Fruit fly (Drosophila melanogaster) whole organism, embryonic: ENCODE results near the gene msn.

ENCODE experiments used
- CG10543 ChIP-seq: fragments of 200-800 bp; sonication (Bioruptor generic); optimal IDR thresholded peaks from 3 replicates; lab custom pipeline; 2017; ENCODE audit warnings: missing biosample characterization, mild to moderate bottlenecking, missing genetic modification characterization, moderate library complexity
- CG11093 ChIP-seq: fragments of 200-800 bp; sonication (Bioruptor generic); IDR thresholded peaks from 3 replicates; pipeline ENCODE4 v1.3.6; 2022; ENCODE audit warnings: missing biosample characterization, missing genetic modification characterization
- CG11398 ChIP-seq: fragments of 200-800 bp; sonication (Bioruptor generic); optimal IDR thresholded peaks from 2 replicates; lab custom pipeline; 2016; ENCODE audit warnings: missing biosample characterization, missing genetic modification characterization
- CG13775 ChIP-seq: fragments of 200-800 bp; sonication (Bioruptor generic); optimal IDR thresholded peaks from 3 replicates; lab custom pipeline; 2017; ENCODE audit warnings: missing biosample characterization, mild to moderate bottlenecking, missing genetic modification characterization
- CG17829 ChIP-seq: fragments of 200-800 bp; optimal IDR thresholded peaks from 2 replicates; lab custom pipeline; 2019; ENCODE audit warnings: missing biosample characterization, mild to moderate bottlenecking, missing genetic modification characterization, moderate library complexity
- CG18476 ChIP-seq: fragments of 200-800 bp; sonication (Bioruptor generic); optimal IDR thresholded peaks from 2 replicates; lab custom pipeline; 2016; ENCODE audit warnings: missing biosample characterization, mild to moderate bottlenecking, missing genetic modification characterization
- CG2116 ChIP-seq: fragments of 200-800 bp; sonication (Bioruptor generic); optimal IDR thresholded peaks from 3 replicates; lab custom pipeline; 2018; ENCODE audit warnings: missing biosample characterization, mild to moderate bottlenecking, missing genetic modification characterization
- CG2129 ChIP-seq: fragments of 200-800 bp; sonication (Bioruptor generic); IDR thresholded peaks from 2 replicates; pipeline ENCODE4 v1.3.6; 2022; ENCODE audit warnings: missing biosample characterization, missing genetic modification characterization; ENCODE audit not compliant: partially characterized antibody
- CG2199 ChIP-seq: fragments of 200-800 bp; sonication (Bioruptor generic); IDR thresholded peaks from 3 replicates; pipeline ENCODE4 v1.3.6; 2022; ENCODE audit warnings: missing biosample characterization, missing genetic modification characterization
- CG2889 ChIP-seq: fragments of 200-800 bp; sonication (Bioruptor generic); IDR thresholded peaks from 3 replicates; pipeline ENCODE4 v1.3.6; 2022; ENCODE audit warnings: missing biosample characterization, missing genetic modification characterization
- CG31224 ChIP-seq: fragments of 200-800 bp; sonication (Bioruptor generic); IDR thresholded peaks from 2 replicates; pipeline ENCODE4 v1.3.6; 2022; ENCODE audit warnings: missing biosample characterization, missing genetic modification characterization
- CG5245 ChIP-seq: fragments of 200-800 bp; sonication (Bioruptor generic); optimal IDR thresholded peaks from 3 replicates; lab custom pipeline; 2016; ENCODE audit warnings: missing biosample characterization, missing genetic modification characterization
- CG6175 ChIP-seq: fragments of 200-800 bp; sonication (Bioruptor generic); IDR thresholded peaks from 3 replicates; pipeline ENCODE4 v1.3.6; 2022; ENCODE audit warnings: missing biosample characterization, missing genetic modification characterization
- CG6272 ChIP-seq: fragments of 200-800 bp; sonication (Bioruptor generic); IDR thresholded peaks from 2 replicates; pipeline ENCODE4 v1.3.6; 2022; ENCODE audit warnings: missing biosample characterization, missing genetic modification characterization
- CG6683 ChIP-seq: fragments of 200-800 bp; sonication (Bioruptor generic); optimal IDR thresholded peaks from 2 replicates; lab custom pipeline; 2017; ENCODE audit warnings: missing biosample characterization, mild to moderate bottlenecking, missing genetic modification characterization, missing genetic modification reagents
- CG6765 ChIP-seq: fragments of 200-800 bp; sonication (Bioruptor generic); optimal IDR thresholded peaks from 3 replicates; lab custom pipeline; 2017; ENCODE audit warnings: missing biosample characterization, mild to moderate bottlenecking, missing genetic modification characterization
- CG8478 ChIP-seq: fragments of >200 bp; optimal IDR thresholded peaks from 2 replicates; lab custom pipeline; 2018
- CkIIα-i1 ChIP-seq: fragments of 200-800 bp; sonication (Bioruptor generic); IDR thresholded peaks from 2 replicates; pipeline ENCODE4 v1.3.6; 2022; ENCODE audit warnings: missing biosample characterization, missing genetic modification characterization
- Deaf1 ChIP-seq: fragments of 200-800 bp; optimal IDR thresholded peaks from 3 replicates; lab custom pipeline; 2019; ENCODE audit warnings: missing biosample characterization, mild to moderate bottlenecking, missing genetic modification characterization, moderate library complexity
- Dfd ChIP-seq, 2 experiments: fragments of >200 bp; optimal IDR thresholded peaks; 2 replicates each; lab custom pipeline; 2017; ENCODE audit warnings: missing biosample characterization in 2 of 2, missing genetic modification characterization in 2 of 2
- Dref ChIP-seq: fragments of 200-800 bp; sonication (Bioruptor generic); IDR thresholded peaks from 2 replicates; pipeline ENCODE4 v1.3.6; 2022; ENCODE audit warnings: missing biosample characterization, missing genetic modification characterization
- Fer1 ChIP-seq: fragments of 200-800 bp; sonication (Bioruptor generic); optimal IDR thresholded peaks from 2 replicates; lab custom pipeline; 2017; ENCODE audit warnings: missing biosample characterization, mild to moderate bottlenecking, missing genetic modification characterization
- MBD-R2 ChIP-seq: fragments of 200-800 bp; sonication (Bioruptor generic); IDR thresholded peaks from 2 replicates; pipeline ENCODE4 v1.3.6; 2022; ENCODE audit warnings: missing biosample characterization, missing genetic modification characterization
- Rfx ChIP-seq: fragments of 200-800 bp; sonication (Bioruptor generic); IDR thresholded peaks from 2 replicates; pipeline ENCODE4 v1.3.6; 2022; ENCODE audit warnings: missing biosample characterization, missing genetic modification characterization
- Side ChIP-seq: fragments of 200-800 bp; sonication (Bioruptor generic); optimal IDR thresholded peaks from 2 replicates; lab custom pipeline; 2016; ENCODE audit warnings: missing biosample characterization, missing genetic modification characterization
- TFAM ChIP-seq: fragments of 200-800 bp; sonication (Bioruptor generic); optimal IDR thresholded peaks from 2 replicates; lab custom pipeline; 2017; ENCODE audit warnings: missing biosample characterization, missing genetic modification characterization, inconsistent platforms
- Trl ChIP-seq, 3 experiments: fragments of >200 bp in 2 of 3; fragments of 200-800 bp in 1 of 3; sonication (Bioruptor generic) in 1 of 3; optimal IDR thresholded peaks; 2 replicates in 1 of 3; 3 replicates in 2 of 3; lab custom pipeline; 2016 to 2017; ENCODE audit warnings: missing biosample characterization in 1 of 3, missing genetic modification characterization in 1 of 3
- al ChIP-seq: fragments of 200-800 bp; sonication (Bioruptor generic); IDR thresholded peaks from 2 replicates; pipeline ENCODE4 v1.3.6; 2022; ENCODE audit warnings: missing biosample characterization, missing genetic modification characterization
- amos ChIP-seq: fragments of 200-800 bp; sonication (Bioruptor generic); IDR thresholded peaks from 2 replicates; pipeline ENCODE4 v1.3.6; 2022; ENCODE audit warnings: missing biosample characterization, missing genetic modification characterization; ENCODE audit not compliant: partially characterized antibody
- br ChIP-seq: fragments of >200 bp; optimal IDR thresholded peaks from 2 replicates; lab custom pipeline; 2017
- crp ChIP-seq, 2 experiments: fragments of 200-800 bp; sonication (Bioruptor generic); optimal IDR thresholded peaks; 2 replicates in 1 of 2; 3 replicates in 1 of 2; lab custom pipeline; 2017; ENCODE audit warnings: missing biosample characterization in 2 of 2, missing genetic modification characterization in 2 of 2, mild to moderate bottlenecking in 1 of 2, moderate library complexity in 1 of 2
- ewg ChIP-seq: fragments of 200-800 bp; sonication (Bioruptor generic); optimal IDR thresholded peaks from 3 replicates; lab custom pipeline; 2017; ENCODE audit warnings: mild to moderate bottlenecking, missing biosample characterization, missing genetic modification reagents, missing genetic modification characterization
- ftz-f1 ChIP-seq: fragments of 200-800 bp; sonication (Bioruptor generic); optimal IDR thresholded peaks from 2 replicates; lab custom pipeline; 2016; ENCODE audit warnings: missing biosample characterization, missing genetic modification characterization
- grn ChIP-seq: fragments of 200-800 bp; sonication (Bioruptor generic); optimal IDR thresholded peaks from 3 replicates; lab custom pipeline; 2017; ENCODE audit warnings: missing biosample characterization, missing genetic modification characterization
- hkb ChIP-seq, 2 experiments: fragments of 200-800 bp in 1 of 2; fragments of >200 bp in 1 of 2; sonication (Bioruptor generic) in 1 of 2; IDR thresholded peaks in 1 of 2; optimal IDR thresholded peaks in 1 of 2; 2 replicates each; pipeline versions ENCODE4 v1.3.6 to Lab custom; 2017 to 2022; ENCODE audit warnings: missing biosample characterization in 1 of 2, missing genetic modification characterization in 1 of 2
- insv ChIP-seq, 2 experiments: fragments of 200-800 bp; sonication (Bioruptor generic); optimal IDR thresholded peaks; 3 replicates each; lab custom pipeline; 2016 to 2018; ENCODE audit warnings: missing biosample characterization in 2 of 2, missing genetic modification characterization in 2 of 2
- ken ChIP-seq: fragments of 200-800 bp; sonication (Bioruptor generic); IDR thresholded peaks from 3 replicates; pipeline ENCODE4 v1.3.6; 2022; ENCODE audit warnings: missing biosample characterization, missing genetic modification characterization
- knrl ChIP-seq: fragments of 200-800 bp; sonication (Bioruptor generic); IDR thresholded peaks from 3 replicates; pipeline ENCODE4 v1.3.6; 2022; ENCODE audit warnings: missing biosample characterization, missing genetic modification characterization; ENCODE audit not compliant: partially characterized antibody
- lmd ChIP-seq: fragments of 200-800 bp; sonication (Bioruptor generic); IDR thresholded peaks from 2 replicates; pipeline ENCODE4 v1.3.6; 2022; ENCODE audit warnings: missing biosample characterization, missing genetic modification characterization
- maf-S ChIP-seq: fragments of 200-800 bp; sonication (Bioruptor generic); optimal IDR thresholded peaks from 2 replicates; lab custom pipeline; 2016; ENCODE audit warnings: missing biosample characterization, missing genetic modification characterization
- mirr ChIP-seq: fragments of 200-800 bp; sonication (Bioruptor generic); optimal IDR thresholded peaks from 3 replicates; lab custom pipeline; 2018; ENCODE audit warnings: missing biosample characterization, mild to moderate bottlenecking, missing genetic modification characterization
- nau ChIP-seq: fragments of 200-800 bp; sonication (Bioruptor generic); optimal IDR thresholded peaks from 3 replicates; lab custom pipeline; 2017; ENCODE audit warnings: missing biosample characterization, mild to moderate bottlenecking, missing genetic modification characterization, missing genetic modification reagents
- rib ChIP-seq: fragments of 200-800 bp; sonication (Bioruptor generic); IDR thresholded peaks from 2 replicates; pipeline ENCODE4 v1.3.6; 2022; ENCODE audit warnings: missing biosample characterization, missing genetic modification characterization
- ro ChIP-seq: fragments of 200-800 bp; sonication (Bioruptor generic); IDR thresholded peaks from 2 replicates; pipeline ENCODE4 v1.3.6; 2022; ENCODE audit warnings: missing biosample characterization, missing genetic modification characterization
- slbo ChIP-seq: fragments of 200-800 bp; sonication (Bioruptor generic); IDR thresholded peaks from 2 replicates; pipeline ENCODE4 v1.3.6; 2022; ENCODE audit warnings: missing biosample characterization, missing genetic modification characterization
- so ChIP-seq: fragments of 200-800 bp; sonication (Bioruptor generic); IDR thresholded peaks from 3 replicates; pipeline ENCODE4 v1.3.6; 2022; ENCODE audit warnings: missing biosample characterization, missing genetic modification characterization
- stc ChIP-seq: fragments of 200-800 bp; sonication (Bioruptor generic); IDR thresholded peaks from 2 replicates; pipeline ENCODE4 v1.3.6; 2022; ENCODE audit warnings: missing biosample characterization, missing genetic modification characterization
- sug ChIP-seq: fragments of 200-800 bp; optimal IDR thresholded peaks from 2 replicates; lab custom pipeline; 2019; ENCODE audit warnings: missing biosample characterization, mild to moderate bottlenecking, missing genetic modification characterization, moderate library complexity
- tin ChIP-seq: fragments of 200-800 bp; sonication (Bioruptor generic); optimal IDR thresholded peaks from 3 replicates; lab custom pipeline; 2016; ENCODE audit warnings: missing biosample characterization, missing genetic modification characterization
- unc-4 ChIP-seq: fragments of 200-800 bp; sonication (Bioruptor generic); IDR thresholded peaks from 2 replicates; pipeline ENCODE4 v1.3.6; 2022; ENCODE audit warnings: missing biosample characterization, missing genetic modification characterization; ENCODE audit not compliant: partially characterized antibody
- wor ChIP-seq: fragments of 200-800 bp; sonication (Bioruptor generic); IDR thresholded peaks from 2 replicates; pipeline ENCODE4 v1.3.6; 2022; ENCODE audit warnings: missing biosample characterization, missing genetic modification characterization

Gene msn

DNA sequence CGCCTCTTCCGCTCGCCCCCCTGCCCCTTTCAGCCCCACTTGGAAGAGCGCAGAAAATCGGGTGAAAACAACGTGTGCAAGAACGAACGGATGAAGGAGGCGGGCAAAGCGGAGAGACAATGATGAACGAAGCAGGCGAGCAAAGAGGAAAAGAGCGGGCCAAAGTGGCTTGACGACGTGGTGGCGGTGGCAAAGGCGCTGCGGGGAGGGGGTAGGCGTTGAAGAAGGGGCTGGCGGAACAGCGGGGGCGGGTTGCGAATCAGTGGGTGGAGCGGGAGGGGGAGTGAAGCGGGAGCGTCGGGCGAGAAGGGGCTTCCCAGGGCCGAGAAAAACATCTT lies 46.4 kb upstream of the msn start (continued):
- TF ChIP-seq br (lab: Kevin White, UChicago): no peak
- peak; percentile 26; the same call in 1 of the 2 replicates for TF ChIP-seq amos (GFP tag; lab: Robert Waterston, UW)
- TF ChIP-seq ftz-f1 (GFP tag; lab: Kevin White, UChicago): peak; percentile 3
- TF ChIP-seq CG31224: 0 out of 2 replicates have a peak, but pooled peaks have one; percentile 21
- no peak for TF ChIP-seq CG6272 (GFP tag; lab: Robert Waterston, UW)
- no peak for TF ChIP-seq CG13775 (GFP tag; lab: Kevin White, UChicago)
- peak; percentile 51; the same call in 1 of the 3 replicates for TF ChIP-seq CG6175
- no peak for TF ChIP-seq CG5245 (GFP tag; lab: Kevin White, UChicago)
- TF ChIP-seq Dref (GFP tag; lab: Robert Waterston, UW): no peak
- peak; percentile 5 for TF ChIP-seq nau (GFP tag; lab: Kevin White, UChicago)
- TF ChIP-seq TFAM (GFP tag; lab: Kevin White, UChicago): no peak
- TF ChIP-seq ewg (GFP tag; lab: Kevin White, UChicago): no peak
- no peak for TF ChIP-seq CG17829 (tag; lab: Kevin White, UChicago)
- TF ChIP-seq Deaf1: peak; percentile 28
- no peak for TF ChIP-seq CG18476
- TF ChIP-seq CG11398 (GFP tag; lab: Kevin White, UChicago): no peak
- peak; percentile 35 for TF ChIP-seq CG10543 (GFP tag; lab: Kevin White, UChicago)
- no peak for TF ChIP-seq CG2199 (GFP tag; lab: Robert Waterston, UW)
- peak; percentile 4 for TF ChIP-seq Fer1 (GFP tag; lab: Kevin White, UChicago)
- TF ChIP-seq sug (tag; lab: Kevin White, UChicago): peak; percentile 26
- TF ChIP-seq slbo: peak; percentile 35; the same call in 1 of the 2 replicates
- TF ChIP-seq maf-S: no peak
- 0 out of 2 replicates have a peak, but pooled peaks have one; percentile 10 for TF ChIP-seq Rfx (GFP tag; lab: Robert Waterston, UW)
- no peak for TF ChIP-seq hkb (optimal IDR thresholded peaks at IDR 0.05; lab: Kevin White, UChicago)
- no peak for TF ChIP-seq hkb (GFP tag; IDR thresholded peaks at IDR 0.05; lab: Robert Waterston, UW)
- peak; percentile 44 for TF ChIP-seq CG2116
- TF ChIP-seq knrl (GFP tag; lab: Robert Waterston, UW): no peak
- no peak for TF ChIP-seq Side (GFP tag; lab: Kevin White, UChicago)
- TF ChIP-seq CG2129 (GFP tag; lab: Robert Waterston, UW): no peak
- no peak for TF ChIP-seq MBD-R2 (GFP tag; lab: Robert Waterston, UW)
- TF ChIP-seq tin: no peak
- no peak for TF ChIP-seq insv (GFP tag; optimal IDR thresholded peaks at IDR 0.05; lab: Kevin White, UChicago)
- TF ChIP-seq lmd (GFP tag; lab: Robert Waterston, UW): no peak
- TF ChIP-seq ro (GFP tag; lab: Robert Waterston, UW): no peak
- no peak for TF ChIP-seq CkIIα-i1 (GFP tag; lab: Robert Waterston, UW)
- TF ChIP-seq rib (GFP tag; lab: Robert Waterston, UW): peak; percentile 88
- TF ChIP-seq CG11093 (GFP tag; lab: Robert Waterston, UW): 0 out of 3 replicates have a peak, but pooled peaks have one; percentile 19
- TF ChIP-seq CG8478 (lab: Kevin White, UChicago): no peak
- TF ChIP-seq ken (GFP tag; lab: Robert Waterston, UW): no peak
- no peak for TF ChIP-seq CG2889 (GFP tag; lab: Robert Waterston, UW)
- TF ChIP-seq wor: no peak
- peak; percentile 34; the same call in 1 of the 2 replicates for TF ChIP-seq unc-4
- TF ChIP-seq al (GFP tag; lab: Robert Waterston, UW): 0 out of 2 replicates have a peak, but pooled peaks have one; percentile 28
- TF ChIP-seq crp (GFP tag; optimal IDR thresholded peaks at IDR 0.05; lab: Kevin White, UChicago): no peak
- no peak for TF ChIP-seq grn (GFP tag; lab: Kevin White, UChicago)
- no peak for TF ChIP-seq so (GFP tag; lab: Robert Waterston, UW)
- no peak for TF ChIP-seq CG6683
- no peak for TF ChIP-seq CG6765 (GFP tag; lab: Kevin White, UChicago)
- peak; percentile 22 for TF ChIP-seq mirr (GFP tag; lab: Kevin White, UChicago)
- peak in 1 of 2 experiments; percentile 5 for TF ChIP-seq Dfd (GFP tag; optimal IDR thresholded peaks at IDR 0.05; lab: Kevin White, UChicago)
- 0 out of 2 replicates have a peak, but pooled peaks have one; percentile 14 for TF ChIP-seq stc (GFP tag; lab: Robert Waterston, UW)
- peak; percentile 5 to 6 for TF ChIP-seq Trl (optimal IDR thresholded peaks at IDR 0.05; lab: Kevin White, UChicago)
- no peak for TF ChIP-seq Trl (GFP tag; optimal IDR thresholded peaks at IDR 0.05; lab: Kevin White, UChicago)
